Worm (Caenorhabditis elegans) whole organism, late embryonic: Measurements from ENCODE around the gene pqe-1.

ENCODE experiments used
- C08G9.2 ChIP-seq: sonication (generic microtip); optimal IDR thresholded peaks from 2 replicates; lab custom pipeline; 2016; ENCODE audit warnings: mild to moderate bottlenecking, missing genetic modification characterization, moderate library complexity, missing compliant biosample characterization
- F13H6.1 ChIP-seq: sonication (generic microtip); optimal IDR thresholded peaks from 2 replicates; lab custom pipeline; 2016; ENCODE audit warnings: missing genetic modification characterization, missing compliant biosample characterization
- K09A11.1 ChIP-seq: sonication (generic microtip); optimal IDR thresholded peaks from 2 replicates; lab custom pipeline; 2017; ENCODE audit warnings: antibody characterized with exemption, mild to moderate bottlenecking, missing genetic modification characterization, missing compliant biosample characterization; ENCODE audit not compliant: insufficient read depth
- Y22D7AL.16 ChIP-seq: sonication (generic microtip); optimal IDR thresholded peaks from 2 replicates; lab custom pipeline; 2016; ENCODE audit warnings: missing genetic modification characterization, missing compliant biosample characterization
- ama-1 ChIP-seq: fragments of 150-350 bp; optimal IDR thresholded peaks from 2 replicates; lab custom pipeline; 2014
- ceh-18 ChIP-seq: sonication (generic microtip); optimal IDR thresholded peaks from 2 replicates; lab custom pipeline; 2016; ENCODE audit warnings: missing genetic modification characterization, missing compliant biosample characterization
- ceh-31 ChIP-seq: sonication (generic microtip); optimal IDR thresholded peaks from 2 replicates; lab custom pipeline; 2016; ENCODE audit warnings: missing genetic modification characterization, missing compliant biosample characterization
- ceh-34 ChIP-seq: sonication (generic microtip); optimal IDR thresholded peaks from 2 replicates; lab custom pipeline; 2016; ENCODE audit warnings: mild to moderate bottlenecking, missing genetic modification characterization, missing compliant biosample characterization
- ceh-48 ChIP-seq: sonication (generic microtip); optimal IDR thresholded peaks from 2 replicates; lab custom pipeline; 2016; ENCODE audit warnings: missing genetic modification characterization, inconsistent platforms, missing compliant biosample characterization
- che-1 ChIP-seq: sonication (generic microtip); optimal IDR thresholded peaks from 2 replicates; lab custom pipeline; 2016; ENCODE audit warnings: mild to moderate bottlenecking, missing genetic modification characterization, missing compliant biosample characterization
- elt-2 ChIP-seq: sonication (generic microtip); optimal IDR thresholded peaks from 2 replicates; lab custom pipeline; 2016; ENCODE audit warnings: missing genetic modification reagents, missing genetic modification characterization, missing compliant biosample characterization
- eyg-1 ChIP-seq: sonication (generic microtip); optimal IDR thresholded peaks from 2 replicates; lab custom pipeline; 2016; ENCODE audit warnings: missing genotype, missing genetic modification characterization, missing compliant biosample characterization
- fax-1 ChIP-seq: sonication (generic microtip); optimal IDR thresholded peaks from 2 replicates; lab custom pipeline; 2016; ENCODE audit warnings: missing genotype, missing genetic modification characterization, missing compliant biosample characterization
- fkh-10 ChIP-seq: fragments of 150-350 bp; optimal IDR thresholded peaks from 2 replicates; lab custom pipeline; 2014; ENCODE audit warnings: missing biosample characterization, missing genetic modification reagents, missing genetic modification characterization
- fkh-6 ChIP-seq: sonication (generic microtip); optimal IDR thresholded peaks from 2 replicates; lab custom pipeline; 2016; ENCODE audit warnings: missing genetic modification characterization, missing compliant biosample characterization
- gmeb-2 ChIP-seq: sonication (generic microtip); optimal IDR thresholded peaks from 2 replicates; lab custom pipeline; 2016; ENCODE audit warnings: missing genetic modification characterization, inconsistent platforms, missing compliant biosample characterization
- hlh-15 ChIP-seq: sonication (generic microtip); optimal IDR thresholded peaks from 2 replicates; lab custom pipeline; 2016; ENCODE audit warnings: missing genetic modification characterization, missing compliant biosample characterization
- hlh-30 ChIP-seq: sonication (generic microtip); optimal IDR thresholded peaks from 2 replicates; lab custom pipeline; 2017; ENCODE audit warnings: antibody characterized with exemption, missing genetic modification characterization, missing compliant biosample characterization; ENCODE audit not compliant: insufficient read depth
- hlh-8 ChIP-seq: sonication (generic microtip); optimal IDR thresholded peaks from 2 replicates; lab custom pipeline; 2016; ENCODE audit warnings: missing genotype, missing genetic modification characterization, missing compliant biosample characterization
- nfya-1 ChIP-seq: sonication (generic microtip); optimal IDR thresholded peaks from 2 replicates; lab custom pipeline; 2017; ENCODE audit warnings: missing genetic modification characterization, mild to moderate bottlenecking, missing compliant biosample characterization, antibody characterized with exemption, moderate library complexity
- nhr-11 ChIP-seq: fragments of 150-350 bp; optimal IDR thresholded peaks from 2 replicates; lab custom pipeline; 2014; ENCODE audit warnings: missing biosample characterization, missing genetic modification characterization
- nhr-232 ChIP-seq: sonication (generic microtip); optimal IDR thresholded peaks from 2 replicates; lab custom pipeline; 2016; ENCODE audit warnings: missing genetic modification characterization, missing compliant biosample characterization
- pha-2 ChIP-seq: sonication (generic microtip); optimal IDR thresholded peaks from 2 replicates; lab custom pipeline; 2017; ENCODE audit warnings: mild to moderate bottlenecking, missing genetic modification characterization, missing compliant biosample characterization
- pha-4 ChIP-seq: fragments of 150-350 bp; optimal IDR thresholded peaks from 2 replicates; lab custom pipeline; 2018; ENCODE audit warnings: missing biosample characterization, missing genetic modification reagents, missing genetic modification characterization
- sox-2 ChIP-seq: fragments of 200-800 bp; sonication (Bioruptor generic); IDR thresholded peaks from 2 replicates; pipeline ENCODE4 v1.3.6; 2022; ENCODE audit warnings: missing genetic modification reagents, missing genetic modification characterization, missing compliant biosample characterization
- sox-4 ChIP-seq: sonication (generic microtip); optimal IDR thresholded peaks from 2 replicates; lab custom pipeline; 2017; ENCODE audit warnings: mild to moderate bottlenecking, missing genetic modification characterization, inconsistent platforms, missing compliant biosample characterization
- tbx-7 ChIP-seq: sonication (generic microtip); optimal IDR thresholded peaks from 2 replicates; lab custom pipeline; 2016; ENCODE audit warnings: missing genotype, missing genetic modification characterization, missing compliant biosample characterization
- ttx-3 ChIP-seq: sonication (generic microtip); optimal IDR thresholded peaks from 2 replicates; lab custom pipeline; 2016; ENCODE audit warnings: missing genetic modification reagents, missing genetic modification characterization, missing compliant biosample characterization
- unc-3 ChIP-seq, 2 experiments: fragments of 200-800 bp in 1 of 2; sonication (Bioruptor generic) in 1 of 2; sonication (generic microtip) in 1 of 2; conservative IDR thresholded peaks in 1 of 2; optimal IDR thresholded peaks in 1 of 2; 2 replicates each; pipeline versions ENCODE4 v1.3.6 to Lab custom; 2016 to 2022; ENCODE audit warnings: missing compliant biosample characterization in 2 of 2, missing genetic modification characterization in 2 of 2, missing genetic modification reagents in 1 of 2
- unc-55 ChIP-seq: sonication (generic microtip); optimal IDR thresholded peaks from 2 replicates; lab custom pipeline; 2017; ENCODE audit warnings: missing biosample characterization, missing genetic modification reagents, missing genetic modification characterization
- unc-86 ChIP-seq: sonication (generic microtip); optimal IDR thresholded peaks from 2 replicates; lab custom pipeline; 2016; ENCODE audit warnings: missing genetic modification characterization, missing compliant biosample characterization
- ztf-16 ChIP-seq: sonication (generic microtip); optimal IDR thresholded peaks from 2 replicates; lab custom pipeline; 2017; ENCODE audit warnings: missing genetic modification characterization, missing compliant biosample characterization

pqe-1 gene

ce11 chrIII:5310940-5311339 is at the start of gene pqe-1:
Gene pqe-1, plus strand, starts transcription at chrIII:5311240.
- TF ChIP-seq pha-4 (no peak), K09A11.1 (no peak), Y22D7AL.16 (no peak), ceh-31 (tag; lab: Kevin White, UChicago) (no peak), unc-55 (no peak), hlh-15 (tag; lab: Kevin White, UChicago) (no peak), ceh-34 (tag; lab: Kevin White, UChicago) (no peak), ceh-18 (tag; lab: Kevin White, UChicago) (no peak)

ce11 chrIII:5263299-5263993 is 47.6 kb upstream of the pqe-1 start, which contains the start of the genes C34E10.9 and hap-1:
Gene C34E10.9, minus strand, starts transcription at chrIII:5263399.
Gene hap-1, plus strand, starts transcription at chrIII:5263943.
- no peak for TF ChIP-seq tbx-7 (tag; lab: Kevin White, UChicago)
- TF ChIP-seq unc-86: no peak
- TF ChIP-seq ceh-48: no peak
- no peak for TF ChIP-seq nhr-232 (tag; lab: Kevin White, UChicago)
- TF ChIP-seq ceh-31 (tag; lab: Kevin White, UChicago): no peak
- TF ChIP-seq gmeb-2: no peak
- TF ChIP-seq ceh-34 (tag; lab: Kevin White, UChicago): no peak
- no peak for TF ChIP-seq hlh-8 (tag; lab: Kevin White, UChicago)
- no peak for TF ChIP-seq ztf-16 (tag; lab: Kevin White, UChicago)
- no peak for TF ChIP-seq fkh-10
- TF ChIP-seq Y22D7AL.16: no peak
- no peak for TF ChIP-seq fax-1 (tag; lab: Kevin White, UChicago)
- TF ChIP-seq ttx-3 (tag; lab: Kevin White, UChicago): no peak
- TF ChIP-seq F13H6.1 (tag; lab: Kevin White, UChicago): no peak
- no peak for TF ChIP-seq sox-4 (tag; lab: Kevin White, UChicago)
- no peak for TF ChIP-seq ceh-18 (tag; lab: Kevin White, UChicago)
- no peak for TF ChIP-seq pha-2 (tag; lab: Kevin White, UChicago)

ce11 chrIII:5264813-5265212 is 46.2 kb upstream of the pqe-1 start, which contains the start of gene gro-1:
Gene gro-1, plus strand, starts transcription at chrIII:5265113.
- TF ChIP-seq hlh-30 (tag; lab: Kevin White, UChicago) (no peak), fkh-6 (tag; lab: Kevin White, UChicago) (no peak), che-1 (tag; lab: Kevin White, UChicago) (no peak), hlh-8 (tag; lab: Kevin White, UChicago) (no peak), ceh-34 (tag; lab: Kevin White, UChicago) (no peak), unc-3 (GFP tag; conservative IDR thresholded peaks at IDR 0.05; lab: Robert Waterston, UW) (no peak), unc-3 (tag; optimal IDR thresholded peaks at IDR 0.05; lab: Kevin White, UChicago) (no peak), ama-1 (lab: Kevin White, UChicago) (no peak)

- TF ChIP-seq eyg-1 (tag; lab: Kevin White, UChicago) (no peak), che-1 (tag; lab: Kevin White, UChicago) (no peak), ttx-3 (tag; lab: Kevin White, UChicago) (no peak), nhr-11 (tag; lab: Kevin White, UChicago) (no peak), sox-2 (GFP tag; lab: Robert Waterston, UW) (no peak), ama-1 (lab: Kevin White, UChicago) (no peak), nfya-1 (tag; lab: Kevin White, UChicago) (no peak), unc-86 (no peak), elt-2 (tag; lab: Kevin White, UChicago) (no peak), ztf-16 (tag; lab: Kevin White, UChicago) (no peak), ceh-48 (no peak), C08G9.2 (tag; lab: Kevin White, UChicago) (no peak), ceh-31 (tag; lab: Kevin White, UChicago) (no peak)
Measured at ce11 chrIII:5267217-5267906, 43.7 kb upstream of the pqe-1 start, which contains the start of gene ZC395.5. Gene ZC395.5, plus strand, starts transcription at chrIII:5267848.
